Fruit fly (Drosophila melanogaster) whole organism, embryonic: ENCODE data around the gene CG33643.

Experiments
- ATbp ChIP-seq: fragments of 200-800 bp; sonication (Bioruptor generic); optimal IDR thresholded peaks from 2 replicates; lab custom pipeline; 2017; ENCODE audit warnings: missing biosample characterization, mild to moderate bottlenecking, missing genetic modification characterization, missing genetic modification reagents
- Adf1 ChIP-seq: fragments of 200-800 bp; sonication (Bioruptor generic); IDR thresholded peaks from 2 replicates; pipeline ENCODE4 v1.3.6; 2022; ENCODE audit warnings: missing biosample characterization, missing genetic modification characterization
- C15 ChIP-seq: fragments of 200-800 bp; sonication (Bioruptor generic); IDR thresholded peaks from 3 replicates; pipeline ENCODE4 v1.3.6; 2022; ENCODE audit warnings: missing biosample characterization, missing genetic modification characterization
- CG10209 ChIP-seq: fragments of 200-800 bp; sonication (Bioruptor generic); optimal IDR thresholded peaks from 3 replicates; lab custom pipeline; 2017; ENCODE audit warnings: missing biosample characterization, mild to moderate bottlenecking, missing genetic modification characterization, missing genetic modification reagents
- CG10274 ChIP-seq: fragments of 200-800 bp; sonication (Bioruptor generic); optimal IDR thresholded peaks from 3 replicates; lab custom pipeline; 2017; ENCODE audit warnings: missing biosample characterization, mild to moderate bottlenecking, missing genetic modification characterization
- CG10366 ChIP-seq: fragments of 200-800 bp; sonication (Bioruptor generic); IDR thresholded peaks from 2 replicates; pipeline ENCODE4 v1.3.6; 2022; ENCODE audit warnings: missing biosample characterization, missing genetic modification characterization
- CG11247 ChIP-seq: fragments of 200-800 bp; sonication (Bioruptor generic); IDR thresholded peaks from 2 replicates; pipeline ENCODE4 v1.3.6; 2022; ENCODE audit warnings: missing biosample characterization, missing genetic modification characterization
- CG11398 ChIP-seq: fragments of 200-800 bp; sonication (Bioruptor generic); optimal IDR thresholded peaks from 2 replicates; lab custom pipeline; 2016; ENCODE audit warnings: missing biosample characterization, missing genetic modification characterization
- CG14014 ChIP-seq: fragments of 200-800 bp; sonication (Bioruptor generic); IDR thresholded peaks from 2 replicates; pipeline ENCODE4 v1.3.6; 2022; ENCODE audit warnings: missing biosample characterization, missing genetic modification characterization
- CG1529 ChIP-seq: fragments of 200-800 bp; sonication (Bioruptor generic); optimal IDR thresholded peaks from 3 replicates; lab custom pipeline; 2018; ENCODE audit warnings: missing biosample characterization, missing genetic modification characterization
- CG15601 ChIP-seq: fragments of 200-800 bp; sonication (Bioruptor generic); optimal IDR thresholded peaks from 3 replicates; lab custom pipeline; 2019; ENCODE audit warnings: missing biosample characterization, mild to moderate bottlenecking, missing genetic modification characterization, moderate library complexity
- CG17361 ChIP-seq: fragments of 200-800 bp; sonication (Bioruptor generic); IDR thresholded peaks from 3 replicates; pipeline ENCODE4 v1.3.6; 2022; ENCODE audit warnings: missing biosample characterization, missing genetic modification characterization
- CG3726 ChIP-seq: fragments of 200-800 bp; sonication (Bioruptor generic); IDR thresholded peaks from 3 replicates; pipeline ENCODE4, ENCODE4 v1.3.6; 2022; ENCODE audit warnings: missing biosample characterization, missing genetic modification characterization
- CG3847 ChIP-seq: fragments of 200-800 bp; sonication (Bioruptor generic); IDR thresholded peaks from 2 replicates; pipeline ENCODE4 v1.3.6; 2022; ENCODE audit warnings: missing biosample characterization, missing genetic modification characterization
- CG4424 ChIP-seq: fragments of 200-800 bp; sonication (Bioruptor generic); optimal IDR thresholded peaks from 3 replicates; lab custom pipeline; 2016; ENCODE audit warnings: missing biosample characterization, missing genetic modification characterization
- CG9609 ChIP-seq: fragments of 200-800 bp; sonication (Bioruptor generic); optimal IDR thresholded peaks from 3 replicates; lab custom pipeline; 2016; ENCODE audit warnings: missing biosample characterization, missing genetic modification characterization
- CG9817 ChIP-seq: fragments of 200-800 bp; sonication (Bioruptor generic); optimal IDR thresholded peaks from 2 replicates; lab custom pipeline; 2018; ENCODE audit warnings: missing biosample characterization, mild to moderate bottlenecking, missing genetic modification characterization, moderate library complexity
- Dbx ChIP-seq: fragments of 200-800 bp; sonication (Bioruptor generic); IDR thresholded peaks from 3 replicates; pipeline ENCODE4 v1.3.6; 2022; ENCODE audit warnings: missing biosample characterization, missing genetic modification characterization
- Dp ChIP-seq: fragments of 200-800 bp; sonication (Bioruptor generic); optimal IDR thresholded peaks from 2 replicates; lab custom pipeline; 2018; ENCODE audit warnings: missing biosample characterization, mild to moderate bottlenecking, missing genetic modification characterization, moderate library complexity
- E2f2 ChIP-seq: fragments of 200-800 bp; sonication (Bioruptor generic); IDR thresholded peaks from 2 replicates; pipeline ENCODE4 v1.3.6; 2022; ENCODE audit warnings: missing biosample characterization, missing genetic modification characterization
- HHEX ChIP-seq: fragments of 200-800 bp; sonication (Bioruptor generic); optimal IDR thresholded peaks from 3 replicates; lab custom pipeline; 2017; ENCODE audit warnings: missing biosample characterization, mild to moderate bottlenecking, missing genetic modification characterization, missing genetic modification reagents
- Myb ChIP-seq: fragments of 200-800 bp; sonication (Bioruptor generic); optimal IDR thresholded peaks from 2 replicates; lab custom pipeline; 2016; ENCODE audit warnings: missing biosample characterization, missing genetic modification characterization
- NC2α ChIP-seq: fragments of 200-800 bp; sonication (Bioruptor generic); optimal IDR thresholded peaks from 2 replicates; lab custom pipeline; 2016; ENCODE audit warnings: missing biosample characterization, missing genetic modification characterization
- Side ChIP-seq: fragments of 200-800 bp; sonication (Bioruptor generic); optimal IDR thresholded peaks from 2 replicates; lab custom pipeline; 2016; ENCODE audit warnings: missing biosample characterization, missing genetic modification characterization
- Six4 ChIP-seq: fragments of 200-800 bp; sonication (Bioruptor generic); optimal IDR thresholded peaks from 2 replicates; lab custom pipeline; 2016; ENCODE audit warnings: missing biosample characterization, missing genetic modification characterization
- Sox102F ChIP-seq: fragments of 200-800 bp; sonication (Bioruptor generic); optimal IDR thresholded peaks from 2 replicates; lab custom pipeline; 2018; ENCODE audit warnings: missing biosample characterization, mild to moderate bottlenecking, missing genetic modification characterization, moderate library complexity
- Sry-δ ChIP-seq: fragments of 200-800 bp; sonication (Bioruptor generic); optimal IDR thresholded peaks from 2 replicates; lab custom pipeline; 2016; ENCODE audit warnings: missing biosample characterization, missing genetic modification characterization
- TFAM ChIP-seq: fragments of 200-800 bp; sonication (Bioruptor generic); optimal IDR thresholded peaks from 2 replicates; lab custom pipeline; 2017; ENCODE audit warnings: missing biosample characterization, missing genetic modification characterization, inconsistent platforms
- Taf1 ChIP-seq: fragments of 200-800 bp; sonication (Bioruptor generic); IDR thresholded peaks from 2 replicates; pipeline ENCODE4 v1.3.6; 2022; ENCODE audit warnings: missing biosample characterization, missing genetic modification characterization
- abd-A ChIP-seq: fragments of 200-800 bp; sonication (Bioruptor generic); optimal IDR thresholded peaks from 3 replicates; lab custom pipeline; 2019; ENCODE audit warnings: missing biosample characterization, mild to moderate bottlenecking, missing genetic modification characterization, moderate library complexity
- ash1 ChIP-seq: fragments of 200-800 bp; sonication (Bioruptor generic); optimal IDR thresholded peaks from 2 replicates; lab custom pipeline; 2018; ENCODE audit warnings: missing biosample characterization, mild to moderate bottlenecking, missing genetic modification characterization
- bsh ChIP-seq, 2 experiments: fragments of 200-800 bp; sonication (Bioruptor generic); optimal IDR thresholded peaks; 2 replicates each; lab custom pipeline; 2017 to 2018; ENCODE audit warnings: mild to moderate bottlenecking in 2 of 2, missing biosample characterization in 2 of 2, missing genetic modification characterization in 2 of 2, moderate library complexity in 1 of 2
- disco-r ChIP-seq: fragments of 200-800 bp; sonication (Bioruptor generic); optimal IDR thresholded peaks from 2 replicates; lab custom pipeline; 2016; ENCODE audit warnings: missing biosample characterization, missing genetic modification characterization
- fd3F ChIP-seq: fragments of 200-800 bp; sonication (Bioruptor generic); optimal IDR thresholded peaks from 2 replicates; lab custom pipeline; 2018; ENCODE audit warnings: missing biosample characterization, mild to moderate bottlenecking, missing genetic modification characterization, moderate library complexity
- ftz-f1 ChIP-seq: fragments of 200-800 bp; sonication (Bioruptor generic); optimal IDR thresholded peaks from 2 replicates; lab custom pipeline; 2016; ENCODE audit warnings: missing biosample characterization, missing genetic modification characterization
- fu2 ChIP-seq: fragments of 200-800 bp; sonication (Bioruptor generic); optimal IDR thresholded peaks from 2 replicates; lab custom pipeline; 2016; ENCODE audit warnings: missing biosample characterization, missing genetic modification characterization
- h ChIP-seq: fragments of >200 bp; optimal IDR thresholded peaks from 2 replicates; lab custom pipeline; 2017
- hb ChIP-seq: fragments of 200-800 bp; sonication (Bioruptor generic); IDR thresholded peaks from 3 replicates; pipeline ENCODE4 v1.3.6; 2022; ENCODE audit warnings: missing biosample characterization, missing genetic modification characterization; ENCODE audit not compliant: partially characterized antibody
- ind ChIP-seq: fragments of 200-800 bp; sonication (Bioruptor generic); optimal IDR thresholded peaks from 3 replicates; lab custom pipeline; 2016; ENCODE audit warnings: missing biosample characterization, missing genetic modification characterization
- inv ChIP-seq: fragments of 200-800 bp; sonication (Bioruptor generic); IDR thresholded peaks from 2 replicates; pipeline ENCODE4 v1.3.6; 2022; ENCODE audit warnings: missing biosample characterization, missing genetic modification characterization; ENCODE audit not compliant: partially characterized antibody
- kah ChIP-seq: fragments of 200-800 bp; sonication (Bioruptor generic); optimal IDR thresholded peaks from 2 replicates; lab custom pipeline; 2018; ENCODE audit warnings: missing biosample characterization, mild to moderate bottlenecking, missing genetic modification characterization
- mam ChIP-seq: fragments of 200-800 bp; sonication (Bioruptor generic); optimal IDR thresholded peaks from 3 replicates; lab custom pipeline; 2016; ENCODE audit warnings: missing biosample characterization, missing genetic modification characterization
- mirr ChIP-seq: fragments of 200-800 bp; sonication (Bioruptor generic); optimal IDR thresholded peaks from 3 replicates; lab custom pipeline; 2018; ENCODE audit warnings: missing biosample characterization, mild to moderate bottlenecking, missing genetic modification characterization
- mld ChIP-seq: fragments of 200-800 bp; sonication (Bioruptor generic); IDR thresholded peaks from 3 replicates; pipeline ENCODE4 v1.3.6; 2022; ENCODE audit warnings: missing biosample characterization, missing genetic modification characterization; ENCODE audit not compliant: partially characterized antibody
- pum ChIP-seq: fragments of 200-800 bp; sonication (Bioruptor generic); optimal IDR thresholded peaks from 2 replicates; lab custom pipeline; 2016; ENCODE audit warnings: missing biosample characterization, missing genetic modification characterization
- rib ChIP-seq: fragments of 200-800 bp; sonication (Bioruptor generic); IDR thresholded peaks from 2 replicates; pipeline ENCODE4 v1.3.6; 2022; ENCODE audit warnings: missing biosample characterization, missing genetic modification characterization
- sim ChIP-seq: fragments of 200-800 bp; sonication (Bioruptor generic); IDR thresholded peaks from 2 replicates; pipeline ENCODE4 v1.3.6; 2022; ENCODE audit warnings: missing biosample characterization, missing genetic modification characterization
- sima ChIP-seq: fragments of 200-800 bp; sonication (Bioruptor generic); optimal IDR thresholded peaks from 2 replicates; lab custom pipeline; 2016; ENCODE audit warnings: missing biosample characterization, missing genetic modification characterization
- sr ChIP-seq: fragments of 200-800 bp; sonication (Bioruptor generic); IDR thresholded peaks from 3 replicates; pipeline ENCODE4 v1.3.6; 2022; ENCODE audit warnings: missing biosample characterization, missing genetic modification characterization
- unpg ChIP-seq: fragments of 200-800 bp; sonication (Bioruptor generic); optimal IDR thresholded peaks from 3 replicates; lab custom pipeline; 2018; ENCODE audit warnings: missing biosample characterization, mild to moderate bottlenecking, missing genetic modification characterization, moderate library complexity

The CG33643 gene

dm6 chr2L:13514945-13515687, 15.8 kb upstream of the CG33643 start (continued):
- TF ChIP-seq bsh (GFP tag; optimal IDR thresholded peaks at IDR 0.05; lab: Kevin White, UChicago) = peak in 1 of 2 experiments; percentile 79
- peak; percentile 23; the same call in 1 of the 2 replicates for TF ChIP-seq Taf1
- no peak for TF ChIP-seq ash1 (GFP tag; lab: Kevin White, UChicago)
- TF ChIP-seq CG10274 (GFP tag; lab: Kevin White, UChicago) = peak; percentile 50
- peak; percentile 25 for TF ChIP-seq CG9817 (tag; lab: Kevin White, UChicago)
- peak; percentile 83 for TF ChIP-seq sima (GFP tag; lab: Kevin White, UChicago)
- TF ChIP-seq fu2 = peak; percentile 9
- peak; percentile 34 for TF ChIP-seq kah
- no peak for TF ChIP-seq CG15601 (tag; lab: Kevin White, UChicago)
- TF ChIP-seq Adf1 (GFP tag; lab: Robert Waterston, UW) = no peak
- TF ChIP-seq unpg (GFP tag; lab: Kevin White, UChicago) = peak; percentile 87
- no peak for TF ChIP-seq mld (GFP tag; lab: Robert Waterston, UW)
- TF ChIP-seq Dbx (GFP tag; lab: Robert Waterston, UW) = peak; percentile 34; the same call in 2 of the 3 replicates
- TF ChIP-seq mirr (GFP tag; lab: Kevin White, UChicago) = peak; percentile 26
- TF ChIP-seq abd-A (tag; lab: Kevin White, UChicago) = no peak
- TF ChIP-seq CG17361 = peak; percentile 91
- peak; percentile 54 for TF ChIP-seq Sry-δ
- TF ChIP-seq hb = no peak
- peak; percentile 52 for TF ChIP-seq CG9609 (GFP tag; lab: Kevin White, UChicago)
- peak; percentile 27; the same call in 1 of the 3 replicates for TF ChIP-seq sr (GFP tag; lab: Robert Waterston, UW)
- peak; percentile 62; the same call in 1 of the 3 replicates for TF ChIP-seq C15 (GFP tag; lab: Robert Waterston, UW)
- peak; percentile 73 for TF ChIP-seq Sox102F (GFP tag; lab: Kevin White, UChicago)
- TF ChIP-seq CG11247 = peak; percentile 19; the same call in 1 of the 2 replicates
- TF ChIP-seq ind (GFP tag; lab: Kevin White, UChicago) = peak; percentile 87
- TF ChIP-seq sim = no peak
- TF ChIP-seq rib (GFP tag; lab: Robert Waterston, UW) = 0 out of 2 replicates have a peak, but pooled peaks have one; percentile 11
- no peak for TF ChIP-seq inv
- TF ChIP-seq CG14014 (GFP tag; lab: Robert Waterston, UW) = peak; percentile 83
- TF ChIP-seq disco-r (GFP tag; lab: Kevin White, UChicago) = peak; percentile 71
- TF ChIP-seq Myb = peak; percentile 55
- TF ChIP-seq CG3726 (GFP tag; lab: Robert Waterston, UW) = peak; percentile 60; the same call in 2 of the 3 replicates
- peak; percentile 41 for TF ChIP-seq Six4 (GFP tag; lab: Kevin White, UChicago)
- no peak for TF ChIP-seq Dp (GFP tag; lab: Kevin White, UChicago)
- TF ChIP-seq E2f2 (GFP tag; lab: Robert Waterston, UW) = no peak
- TF ChIP-seq NC2α (GFP tag; lab: Kevin White, UChicago) = no peak
- TF ChIP-seq CG1529 (GFP tag; lab: Kevin White, UChicago) = no peak
- TF ChIP-seq ATbp (GFP tag; lab: Kevin White, UChicago) = peak; percentile 0
- peak; percentile 84 for TF ChIP-seq HHEX (GFP tag; lab: Kevin White, UChicago)
- TF ChIP-seq CG10209 (GFP tag; lab: Kevin White, UChicago) = peak; percentile 3
- TF ChIP-seq Side (GFP tag; lab: Kevin White, UChicago) = peak; percentile 73
- peak; percentile 80 for TF ChIP-seq CG10366
- TF ChIP-seq mam (GFP tag; lab: Kevin White, UChicago) = peak; percentile 80
- TF ChIP-seq pum = peak; percentile 54
- TF ChIP-seq CG11398 (GFP tag; lab: Kevin White, UChicago) = no peak
- TF ChIP-seq h = no peak
- peak; percentile 82 for TF ChIP-seq CG4424 (GFP tag; lab: Kevin White, UChicago)
- TF ChIP-seq ftz-f1 = no peak
- TF ChIP-seq CG3847 (GFP tag; lab: Robert Waterston, UW) = peak; percentile 40
- TF ChIP-seq TFAM (GFP tag; lab: Kevin White, UChicago) = no peak
- peak; percentile 7 for TF ChIP-seq fd3F (GFP tag; lab: Kevin White, UChicago)
